Worm (Caenorhabditis elegans) whole organism, L3 larva: ENCODE results near the gene cdh-4.

Experiments used
- ZK546.5 ChIP-seq: sonication (generic microtip); optimal IDR thresholded peaks from 2 replicates; lab custom pipeline; 2017; ENCODE audit warnings: missing biosample characterization, missing genetic modification characterization
- ama-1 ChIP-seq: fragments of 150-350 bp; optimal IDR thresholded peaks from 2 replicates; lab custom pipeline; 2018
- ceh-16 ChIP-seq: sonication (generic microtip); optimal IDR thresholded peaks from 2 replicates; lab custom pipeline; 2017; ENCODE audit warnings: missing biosample characterization, missing genetic modification characterization
- ceh-82 ChIP-seq: fragments of 150-350 bp; optimal IDR thresholded peaks from 2 replicates; lab custom pipeline; 2014; ENCODE audit warnings: missing biosample characterization, missing genetic modification characterization
- elt-1 ChIP-seq: fragments of 150-350 bp; optimal IDR thresholded peaks from 2 replicates; lab custom pipeline; 2014; ENCODE audit warnings: missing biosample characterization, missing genetic modification characterization
- fkh-10 ChIP-seq: sonication (generic microtip); optimal IDR thresholded peaks from 2 replicates; lab custom pipeline; 2017; ENCODE audit warnings: missing biosample characterization, missing genetic modification reagents, missing genetic modification characterization
- lsy-12 ChIP-seq: sonication (generic microtip); optimal IDR thresholded peaks from 2 replicates; lab custom pipeline; 2016; ENCODE audit warnings: mild to moderate bottlenecking, missing genetic modification characterization, missing compliant biosample characterization
- nfya-1 ChIP-seq: sonication (generic microtip); optimal IDR thresholded peaks from 2 replicates; lab custom pipeline; 2017; ENCODE audit warnings: missing genetic modification characterization, mild to moderate bottlenecking, missing compliant biosample characterization, antibody characterized with exemption, moderate library complexity; ENCODE audit not compliant: insufficient read depth
- nhr-25 ChIP-seq: sonication (generic microtip); optimal IDR thresholded peaks from 2 replicates; lab custom pipeline; 2017; ENCODE audit warnings: missing biosample characterization, missing genetic modification characterization
- pha-4 ChIP-seq: fragments of 150-350 bp; optimal IDR thresholded peaks from 2 replicates; lab custom pipeline; 2014; ENCODE audit warnings: missing biosample characterization, missing genetic modification reagents, missing genetic modification characterization
- snpc-4 ChIP-seq: fragments of 150-350 bp; optimal IDR thresholded peaks from 2 replicates; lab custom pipeline; 2014; ENCODE audit warnings: missing biosample characterization, missing genetic modification characterization
- unc-39 ChIP-seq: sonication (generic microtip); optimal IDR thresholded peaks from 4 replicates; lab custom pipeline; 2017; ENCODE audit warnings: missing biosample characterization, missing genetic modification characterization
- unc-62 ChIP-seq: fragments of 150-350 bp; sonication (generic microtip); optimal IDR thresholded peaks from 4 replicates; lab custom pipeline; 2014; ENCODE audit warnings: missing biosample characterization, missing genetic modification reagents, missing genetic modification characterization
- zag-1 ChIP-seq: fragments of 150-350 bp; optimal IDR thresholded peaks from 2 replicates; lab custom pipeline; 2014; ENCODE audit warnings: missing biosample characterization, missing genetic modification characterization

cdh-4 gene

ce11 chrIII:4581495-4581894, 61.3 kb downstream of the cdh-4 start, which contains the start of gene F35G12.12:
TSS of gene F35G12.12 (plus strand) at chrIII:4581795.
- TF ChIP-seq unc-62 (GFP tag; lab: Kevin White, UChicago) (no peak), lsy-12 (tag; lab: Kevin White, UChicago) (no peak), nhr-25 (no peak), snpc-4 (tag; lab: Kevin White, UChicago) (no peak), zag-1 (tag; lab: Kevin White, UChicago) (no peak), ZK546.5 (tag; lab: Kevin White, UChicago) (no peak), ceh-82 (tag; lab: Kevin White, UChicago) (no peak), ceh-16 (tag; lab: Kevin White, UChicago) (no peak), ama-1 (lab: Kevin White, UChicago) (no peak), unc-39 (tag; lab: Kevin White, UChicago) (no peak), elt-1 (tag; lab: Kevin White, UChicago) (no peak), fkh-10 (GFP tag; lab: Kevin White, UChicago) (no peak)

DNA sequence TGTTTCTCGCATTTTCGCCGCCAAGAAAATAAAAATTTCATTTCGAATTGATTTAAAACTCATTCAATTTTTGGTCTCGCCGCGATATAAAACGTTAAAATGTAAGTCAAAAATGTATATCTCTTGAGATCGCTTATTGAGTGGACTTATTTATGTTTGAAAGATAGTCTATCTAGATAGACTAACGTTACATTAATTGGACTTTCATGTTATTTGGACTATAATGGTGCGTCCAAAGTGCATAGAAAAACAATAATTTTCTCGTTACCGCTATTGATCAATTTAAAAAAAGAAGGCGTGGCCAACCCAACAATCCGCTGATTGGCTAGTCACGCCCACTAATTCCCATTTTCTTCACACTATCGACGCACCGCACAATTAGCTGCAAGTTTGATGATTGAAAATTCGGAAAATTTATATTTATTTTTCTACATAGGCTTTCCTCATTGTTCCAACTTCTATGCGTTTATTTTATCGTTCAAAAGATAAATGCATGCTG, 64.0 kb downstream of the cdh-4 start, which contains the start of gene F35G12.5:
F35G12.5 (plus strand) TSS at position 51 of the 499 bp plus-strand sequence.
- TF ChIP-seq pha-4 (tag; lab: Kevin White, UChicago) (no peak), nfya-1 (tag; lab: Kevin White, UChicago) (peak; percentile 97)
